Worm (Caenorhabditis elegans) whole organism, late embryonic: ENCODE data around the gene txt-12.

Experiments used
- C38D4.7 ChIP-seq: fragments of 200-800 bp; sonication (Bioruptor generic); optimal IDR thresholded peaks from 2 replicates; lab custom pipeline; 2018; ENCODE audit warnings: mild to moderate bottlenecking, missing genetic modification characterization, moderate library complexity, missing compliant biosample characterization
- ets-4 ChIP-seq: sonication (generic microtip); optimal IDR thresholded peaks from 2 replicates; lab custom pipeline; 2016; ENCODE audit warnings: missing genetic modification characterization, missing compliant biosample characterization
- fkh-6 ChIP-seq: sonication (generic microtip); optimal IDR thresholded peaks from 2 replicates; lab custom pipeline; 2016; ENCODE audit warnings: missing genetic modification characterization, missing compliant biosample characterization
- gmeb-2 ChIP-seq: sonication (generic microtip); optimal IDR thresholded peaks from 2 replicates; lab custom pipeline; 2016; ENCODE audit warnings: missing genetic modification characterization, inconsistent platforms, missing compliant biosample characterization
- nhr-11 ChIP-seq: fragments of 150-350 bp; optimal IDR thresholded peaks from 2 replicates; lab custom pipeline; 2014; ENCODE audit warnings: missing biosample characterization, missing genetic modification characterization
- rnt-1 ChIP-seq: sonication (generic microtip); optimal IDR thresholded peaks from 2 replicates; lab custom pipeline; 2016; ENCODE audit warnings: missing genetic modification characterization, missing compliant biosample characterization
- syd-9 ChIP-seq: sonication (generic microtip); optimal IDR thresholded peaks from 2 replicates; lab custom pipeline; 2016; ENCODE audit warnings: mild to moderate bottlenecking, missing genetic modification characterization, moderate library complexity, missing compliant biosample characterization
- unc-3 ChIP-seq, 2 experiments: fragments of 200-800 bp in 1 of 2; sonication (Bioruptor generic) in 1 of 2; sonication (generic microtip) in 1 of 2; conservative IDR thresholded peaks in 1 of 2; optimal IDR thresholded peaks in 1 of 2; 2 replicates each; pipeline versions ENCODE4 v1.3.6 to Lab custom; 2016 to 2022; ENCODE audit warnings: missing compliant biosample characterization in 2 of 2, missing genetic modification characterization in 2 of 2, missing genetic modification reagents in 1 of 2
- unc-86 ChIP-seq: sonication (generic microtip); optimal IDR thresholded peaks from 2 replicates; lab custom pipeline; 2016; ENCODE audit warnings: missing genetic modification characterization, missing compliant biosample characterization

ce11 chrV:15132423-15132822 is 39.7 kb downstream of the txt-12 start, which contains the start of gene str-171:
- TF ChIP-seq syd-9 (tag; lab: Kevin White, UChicago): no peak
- TF ChIP-seq unc-86: no peak
- TF ChIP-seq C38D4.7 (GFP tag; lab: Kevin White, UChicago): no peak
- no peak for TF ChIP-seq fkh-6 (tag; lab: Kevin White, UChicago)
- no peak for TF ChIP-seq nhr-11 (tag; lab: Kevin White, UChicago)
- TF ChIP-seq gmeb-2 (tag; lab: Kevin White, UChicago): no peak
- TF ChIP-seq ets-4: no peak
- TF ChIP-seq rnt-1 (tag; lab: Kevin White, UChicago): no peak
- no peak for TF ChIP-seq unc-3 (GFP tag; conservative IDR thresholded peaks at IDR 0.05; lab: Robert Waterston, UW)
- no peak for TF ChIP-seq unc-3 (tag; optimal IDR thresholded peaks at IDR 0.05; lab: Kevin White, UChicago)
